Fruit fly (Drosophila melanogaster): ENCODE measurements around the gene p38a.

Gene p38a

dm6 chr3R:24134580-24134979 is 17.5 kb downstream of the p38a start, which contains the start of gene Sec10 (continued):
- TF ChIP-seq CG13287 (GFP tag; IDR thresholded peaks at IDR 0.05; ENCODE audit: partially characterized antibody): peak; percentile 56
- TF ChIP-seq Dref (GFP tag; IDR thresholded peaks at IDR 0.05): peak; percentile 41
- peak; percentile 83 for TF ChIP-seq YL-1 (GFP tag; optimal IDR thresholded peaks at IDR 0.05)
- TF ChIP-seq Med (GFP tag): peak; percentile 67
- peak; percentile 27 for TF ChIP-seq CG17829 (tag; optimal IDR thresholded peaks at IDR 0.05)
- peak; percentile 14 for TF ChIP-seq Sry-δ (GFP tag; optimal IDR thresholded peaks at IDR 0.05)
- no peak for TF ChIP-seq stc (GFP tag; IDR thresholded peaks at IDR 0.05)
- no peak for TF ChIP-seq CG10979 (tag; optimal IDR thresholded peaks at IDR 0.05)
- peak; percentile 86 for TF ChIP-seq sens (GFP tag)
- TF ChIP-seq Nf-YB (GFP tag; optimal IDR thresholded peaks at IDR 0.05): peak; percentile 6
- no peak for TF ChIP-seq CG33213 (GFP tag; optimal IDR thresholded peaks at IDR 0.05)
- no peak for TF ChIP-seq CG9609 (GFP tag; optimal IDR thresholded peaks at IDR 0.05)
- peak; percentile 28 for TF ChIP-seq Elba2 (GFP tag; optimal IDR thresholded peaks at IDR 0.05)
- no peak for TF ChIP-seq emc (GFP tag; optimal IDR thresholded peaks at IDR 0.05)
- 0 out of 2 replicates have a peak, but pooled peaks have one; percentile 21 for TF ChIP-seq rib (GFP tag; IDR thresholded peaks at IDR 0.05)
- no peak for TF ChIP-seq CG11085 (GFP tag; IDR thresholded peaks at IDR 0.05)
- TF ChIP-seq CG9932 (GFP tag; IDR thresholded peaks at IDR 0.05): no peak
- TF ChIP-seq CG17385 (GFP tag; optimal IDR thresholded peaks at IDR 0.05): peak; percentile 97
- 0 out of 3 replicates have a peak, but pooled peaks have one; percentile 25 for TF ChIP-seq CG34224 (GFP tag; IDR thresholded peaks at IDR 0.05; ENCODE audit: partially characterized antibody)
- TF ChIP-seq CG17568 (GFP tag; optimal IDR thresholded peaks at IDR 0.05): no peak
- TF ChIP-seq CG17912 (GFP tag; optimal IDR thresholded peaks at IDR 0.05): peak; percentile 48
- TF ChIP-seq CHES-1-like (GFP tag; optimal IDR thresholded peaks at IDR 0.05): peak; percentile 22
- peak; percentile 13; the same call in 1 of the 2 replicates for TF ChIP-seq hbn (GFP tag; IDR thresholded peaks at IDR 0.05; ENCODE audit: partially characterized antibody)
- TF ChIP-seq Hsf (GFP tag; optimal IDR thresholded peaks at IDR 0.05): peak; percentile 3
- TF ChIP-seq pzg (GFP tag; optimal IDR thresholded peaks at IDR 0.05): peak; percentile 65
- TF ChIP-seq MBD-R2 (GFP tag; IDR thresholded peaks at IDR 0.05): peak; percentile 96
- no peak for TF ChIP-seq wdn (GFP tag; IDR thresholded peaks at IDR 0.05)
- peak; percentile 43 for TF ChIP-seq HmgZ (tag; optimal IDR thresholded peaks at IDR 0.05)
- TF ChIP-seq Opbp (GFP tag; IDR thresholded peaks at IDR 0.05; ENCODE audit: partially characterized antibody): 0 out of 3 replicates have a peak, but pooled peaks have one; percentile 37
- no peak for TF ChIP-seq D (optimal IDR thresholded peaks at IDR 0.05)
- no peak for TF ChIP-seq D (GFP tag; optimal IDR thresholded peaks at IDR 0.05)
- no peak for TF ChIP-seq CG4820 (GFP tag; optimal IDR thresholded peaks at IDR 0.05)
- TF ChIP-seq ash1 (GFP tag; optimal IDR thresholded peaks at IDR 0.05): no peak
- no peak for TF ChIP-seq tin (GFP tag; optimal IDR thresholded peaks at IDR 0.05)
- no peak for TF ChIP-seq tio (GFP tag; optimal IDR thresholded peaks at IDR 0.05)
- TF ChIP-seq z (GFP tag; IDR thresholded peaks at IDR 0.05): no peak
- TF ChIP-seq cad (GFP tag; optimal IDR thresholded peaks at IDR 0.05): no peak
- TF ChIP-seq Camta (GFP tag; optimal IDR thresholded peaks at IDR 0.05): no peak
- TF ChIP-seq unpg (GFP tag; optimal IDR thresholded peaks at IDR 0.05): no peak
- TF ChIP-seq gem (tag; optimal IDR thresholded peaks at IDR 0.05): no peak
- no peak for TF ChIP-seq CG2712 (tag; optimal IDR thresholded peaks at IDR 0.05)
- TF ChIP-seq CG7271 (tag; optimal IDR thresholded peaks at IDR 0.05): peak; percentile 11
- TF ChIP-seq Six4 (GFP tag; optimal IDR thresholded peaks at IDR 0.05): no peak
- TF ChIP-seq CG11504 (tag; optimal IDR thresholded peaks at IDR 0.05): no peak
- TF ChIP-seq CG9215 (GFP tag; IDR thresholded peaks at IDR 0.05): peak; percentile 94
- no peak for TF ChIP-seq Side (GFP tag; optimal IDR thresholded peaks at IDR 0.05)
- TF ChIP-seq sima (GFP tag; optimal IDR thresholded peaks at IDR 0.05): no peak
- no peak for TF ChIP-seq az2 (GFP tag; optimal IDR thresholded peaks at IDR 0.05)
- peak; percentile 34 for TF ChIP-seq CG14710 (tag; optimal IDR thresholded peaks at IDR 0.05)
- TF ChIP-seq phol (tag; optimal IDR thresholded peaks at IDR 0.05): peak; percentile 7
- TF ChIP-seq bigmax (GFP tag; optimal IDR thresholded peaks at IDR 0.05): peak; percentile 36
- TF ChIP-seq jumu (GFP tag; optimal IDR thresholded peaks at IDR 0.05): no peak
